Fruit fly (Drosophila melanogaster) whole organism, prepupa: ENCODE data around the gene CG15296.

Experiments used
- CG31627 ChIP-seq: fragments of 200-800 bp; sonication (Bioruptor generic); optimal IDR thresholded peaks from 3 replicates; lab custom pipeline; 2016; ENCODE audit warnings: missing biosample characterization, missing genetic modification characterization
- CG6808 ChIP-seq: fragments of 200-800 bp; sonication (Bioruptor generic); optimal IDR thresholded peaks from 3 replicates; lab custom pipeline; 2017; ENCODE audit warnings: missing biosample characterization, missing genetic modification characterization, mild to moderate bottlenecking, moderate library complexity, missing genetic modification reagents
- Lpt ChIP-seq: fragments of 200-800 bp; sonication (Bioruptor generic); optimal IDR thresholded peaks from 3 replicates; lab custom pipeline; 2016; ENCODE audit warnings: missing biosample characterization, missing genetic modification characterization
- OdsH ChIP-seq: fragments of 200-800 bp; sonication (Bioruptor generic); optimal IDR thresholded peaks from 3 replicates; lab custom pipeline; 2016; ENCODE audit warnings: missing biosample characterization, missing genetic modification characterization
- Sox102F ChIP-seq: fragments of 200-800 bp; sonication (Bioruptor generic); optimal IDR thresholded peaks from 2 replicates; lab custom pipeline; 2016; ENCODE audit warnings: missing biosample characterization, mild to moderate bottlenecking, missing genetic modification characterization
- net ChIP-seq: fragments of 200-800 bp; sonication (Bioruptor generic); optimal IDR thresholded peaks from 3 replicates; lab custom pipeline; 2016; ENCODE audit warnings: missing biosample characterization, missing genetic modification characterization
- ss ChIP-seq, 2 experiments: fragments of 200-800 bp; sonication (Bioruptor generic); optimal IDR thresholded peaks; 2 replicates in 1 of 2; 3 replicates in 1 of 2; lab custom pipeline; 2017 to 2018; ENCODE audit warnings: mild to moderate bottlenecking in 2 of 2, missing biosample characterization in 2 of 2, missing genetic modification characterization in 2 of 2, moderate library complexity in 1 of 2
- vri ChIP-seq: fragments of 200-800 bp; sonication (Bioruptor generic); optimal IDR thresholded peaks from 3 replicates; lab custom pipeline; 2016; ENCODE audit warnings: missing biosample characterization, mild to moderate bottlenecking, missing genetic modification characterization

dm6 chrX:10540463-10540862, 25.9 kb downstream of the CG15296 start:
- TF ChIP-seq ss (GFP tag; optimal IDR thresholded peaks at IDR 0.05; lab: Kevin White, UChicago) (no peak), OdsH (GFP tag; lab: Kevin White, UChicago) (no peak), CG6808 (GFP tag; lab: Kevin White, UChicago) (no peak), Sox102F (no peak), vri (GFP tag; lab: Kevin White, UChicago) (no peak), Lpt (no peak), net (GFP tag; lab: Kevin White, UChicago) (no peak), CG31627 (GFP tag; lab: Kevin White, UChicago) (no peak)
